Fruit fly (Drosophila melanogaster): ENCODE measurements around the gene ttk.

ttk gene

DNA sequence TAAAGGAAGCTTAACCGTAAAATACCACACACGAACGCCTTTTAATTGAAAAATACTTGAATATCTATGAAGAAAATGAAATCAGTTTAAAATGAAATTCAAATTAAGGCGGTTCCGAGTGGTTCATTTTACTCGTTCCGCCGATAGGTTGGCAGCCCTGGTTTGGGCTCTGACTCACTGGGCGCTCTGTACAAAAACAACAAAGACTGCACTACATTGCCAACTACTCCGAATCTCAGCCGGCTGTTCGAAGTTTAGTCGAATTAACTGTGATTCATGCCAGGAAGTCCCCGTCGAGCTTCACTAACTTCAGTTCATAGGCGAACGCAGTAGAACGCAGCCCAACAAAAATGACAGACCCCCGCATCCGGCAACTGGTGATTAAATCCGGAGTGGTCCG is 29.6 kb downstream of the ttk start, which contains the start of gene Tbca (continued):
- no peak for TF ChIP-seq CG10543 (GFP tag; optimal IDR thresholded peaks at IDR 0.05)
- peak; percentile 30 for TF ChIP-seq CG3995 (GFP tag; optimal IDR thresholded peaks at IDR 0.05)
- no peak for TF ChIP-seq CG13775 (GFP tag; optimal IDR thresholded peaks at IDR 0.05)
- no peak for TF ChIP-seq CG9876 (GFP tag; optimal IDR thresholded peaks at IDR 0.05)
- TF ChIP-seq oc (tag; optimal IDR thresholded peaks at IDR 0.05): no peak
- peak; percentile 79 for TF ChIP-seq amos (GFP tag; IDR thresholded peaks at IDR 0.05; ENCODE audit: partially characterized antibody)
- peak; percentile 63; the same call in 3 of the 4 replicates for TF ChIP-seq Dll (GFP tag; IDR thresholded peaks at IDR 0.05; ENCODE audit: partially characterized antibody)
- peak; percentile 98 for TF ChIP-seq Dp (GFP tag; optimal IDR thresholded peaks at IDR 0.05)
- peak; percentile 48 for TF ChIP-seq hbn (GFP tag; IDR thresholded peaks at IDR 0.05; ENCODE audit: partially characterized antibody)
- TF ChIP-seq CG13894 (tag; optimal IDR thresholded peaks at IDR 0.05): no peak
- TF ChIP-seq dimm (GFP tag; IDR thresholded peaks at IDR 0.05): no peak
- no peak for TF ChIP-seq wor (GFP tag; IDR thresholded peaks at IDR 0.05)
- no peak for TF ChIP-seq CG14860 (GFP tag; IDR thresholded peaks at IDR 0.05; ENCODE audit: partially characterized antibody)
- no peak for TF ChIP-seq Bteb2 (GFP tag; optimal IDR thresholded peaks at IDR 0.05)
- TF ChIP-seq CG18599 (GFP tag; optimal IDR thresholded peaks at IDR 0.05): no peak
- TF ChIP-seq nom (GFP tag; optimal IDR thresholded peaks at IDR 0.05): peak; percentile 3
- TF ChIP-seq pfk (GFP tag; optimal IDR thresholded peaks at IDR 0.05): peak; percentile 97
- TF ChIP-seq MTF-1 (GFP tag; optimal IDR thresholded peaks at IDR 0.05; ENCODE audit: borderline replicate concordance): no peak
- no peak for TF ChIP-seq da (GFP tag; optimal IDR thresholded peaks at IDR 0.05)
- TF ChIP-seq Scr (GFP tag; IDR thresholded peaks at IDR 0.05; ENCODE audit: partially characterized antibody): peak; percentile 58
- TF ChIP-seq HLH54F (GFP tag; optimal IDR thresholded peaks at IDR 0.05): no peak
- TF ChIP-seq CG2116 (GFP tag; optimal IDR thresholded peaks at IDR 0.05): peak; percentile 45
- no peak for TF ChIP-seq CG2889 (GFP tag; IDR thresholded peaks at IDR 0.05)
- TF ChIP-seq zf30C (GFP tag; optimal IDR thresholded peaks at IDR 0.05): no peak
- peak; percentile 44 for TF ChIP-seq Ets97D (GFP tag; optimal IDR thresholded peaks at IDR 0.05)
- peak; percentile 41 for TF ChIP-seq Med (GFP tag)
- TF ChIP-seq Bdp1 (GFP tag; optimal IDR thresholded peaks at IDR 0.05): no peak
- TF ChIP-seq CG11723 (GFP tag; optimal IDR thresholded peaks at IDR 0.05): no peak
- TF ChIP-seq cg (GFP tag; optimal IDR thresholded peaks at IDR 0.05): no peak
- no peak for TF ChIP-seq CG11398 (GFP tag; optimal IDR thresholded peaks at IDR 0.05)
- no peak for TF ChIP-seq ci (GFP tag; IDR thresholded peaks at IDR 0.05)
- no peak for TF ChIP-seq CkIIα-i1 (GFP tag; IDR thresholded peaks at IDR 0.05)
- TF ChIP-seq CG7372 (GFP tag; IDR thresholded peaks at IDR 0.05): no peak
- peak; percentile 9 for TF ChIP-seq CG17829 (tag; optimal IDR thresholded peaks at IDR 0.05)
- TF ChIP-seq ara (GFP tag; IDR thresholded peaks at IDR 0.05): no peak
- no peak for TF ChIP-seq CG8281 (tag; optimal IDR thresholded peaks at IDR 0.05)
- no peak for TF ChIP-seq CG10366 (GFP tag; IDR thresholded peaks at IDR 0.05)
- peak; percentile 24; the same call in 1 of the 2 replicates for TF ChIP-seq unc-4 (GFP tag; IDR thresholded peaks at IDR 0.05; ENCODE audit: partially characterized antibody)
- no peak for TF ChIP-seq CG8765 (GFP tag; IDR thresholded peaks at IDR 0.05)
- TF ChIP-seq nmo (GFP tag; optimal IDR thresholded peaks at IDR 0.05): peak; percentile 4
- no peak for TF ChIP-seq Vsx1 (GFP tag; optimal IDR thresholded peaks at IDR 0.05)
- no peak for TF ChIP-seq hkb (optimal IDR thresholded peaks at IDR 0.05)
- TF ChIP-seq hkb (GFP tag; IDR thresholded peaks at IDR 0.05): no peak
- TF ChIP-seq CG4854 (GFP tag; optimal IDR thresholded peaks at IDR 0.05): peak; percentile 87
- TF ChIP-seq prd (optimal IDR thresholded peaks at IDR 0.05): no peak
- no peak for TF ChIP-seq prd (GFP tag; IDR thresholded peaks at IDR 0.05)
- no peak for TF ChIP-seq yki (optimal IDR thresholded peaks at IDR 0.05)
- TF ChIP-seq cad (GFP tag; optimal IDR thresholded peaks at IDR 0.05): no peak
- peak; percentile 61 for TF ChIP-seq Bgb (GFP tag; IDR thresholded peaks at IDR 0.05; ENCODE audit: partially characterized antibody)
- no peak for TF ChIP-seq Rx (GFP tag; IDR thresholded peaks at IDR 0.05)
- peak; percentile 92 for TF ChIP-seq sqz (GFP tag; optimal IDR thresholded peaks at IDR 0.05)
- peak; percentile 84 for TF ChIP-seq CG7928 (GFP tag; optimal IDR thresholded peaks at IDR 0.05)

Measured in whole organism, embryonic.